Worm (Caenorhabditis elegans) whole organism, early embryonic: Measurements from ENCODE around the gene Y94H6A.12.

ENCODE experiments used
- B0310.2 ChIP-seq: sonication (generic microtip); optimal IDR thresholded peaks from 2 replicates; lab custom pipeline; 2016; ENCODE audit warnings: mild to moderate bottlenecking, missing genetic modification characterization, missing compliant biosample characterization
- F13C5.2 ChIP-seq: sonication (generic microtip); optimal IDR thresholded peaks from 2 replicates; lab custom pipeline; 2017; ENCODE audit warnings: mild to moderate bottlenecking, missing genetic modification characterization, inconsistent platforms, missing compliant biosample characterization
- tra-4 ChIP-seq: sonication (generic microtip); optimal IDR thresholded peaks from 2 replicates; lab custom pipeline; 2017; ENCODE audit warnings: missing genetic modification characterization, missing compliant biosample characterization

Gene Y94H6A.12

ce11 chrIV:2663953-2664900, 48.6 kb downstream of the Y94H6A.12 start, which contains the start of gene Y69A2AR.31:
Y69A2AR.31 (minus strand) TSS chrIV:2664003.
- TF ChIP-seq F13C5.2 (tag; lab: Kevin White, UChicago) = no peak
- no peak for TF ChIP-seq B0310.2
- TF ChIP-seq tra-4 (tag; lab: Kevin White, UChicago) = no peak
